Fruit fly (Drosophila melanogaster): ENCODE results near the gene dnk.

The dnk gene

DNA sequence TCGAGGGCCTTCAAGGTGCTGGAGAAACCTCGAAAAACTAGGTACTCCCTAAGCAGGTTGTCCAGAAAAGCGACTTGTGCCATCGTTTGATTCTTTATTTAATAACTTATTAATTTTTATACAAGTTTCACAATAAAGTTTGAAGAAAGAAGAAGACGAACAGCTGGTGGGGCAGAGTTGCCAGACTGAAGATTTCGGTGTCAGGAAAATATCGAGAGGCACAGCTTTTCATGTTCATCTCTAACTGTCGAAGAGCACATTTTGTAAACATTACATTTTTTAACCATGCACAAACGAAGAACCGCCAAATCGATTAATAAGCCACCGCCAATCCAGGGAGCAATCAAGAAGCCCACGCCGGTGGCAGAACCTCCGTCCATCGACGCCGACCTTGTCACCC, 43.1 kb downstream of the dnk start, which contains the start of the genes CG6005 and CG14286 (continued):
- TF ChIP-seq twi (tag; optimal IDR thresholded peaks at IDR 0.05) (peak; percentile 25), Hey (tag; optimal IDR thresholded peaks at IDR 0.05) (no peak), gfzf (GFP tag; optimal IDR thresholded peaks at IDR 0.05) (peak; percentile 23), mirr (GFP tag; optimal IDR thresholded peaks at IDR 0.05) (no peak), Six4 (GFP tag; optimal IDR thresholded peaks at IDR 0.05) (no peak), CG11695 (GFP tag; IDR thresholded peaks at IDR 0.05) (no peak), mld (GFP tag; IDR thresholded peaks at IDR 0.05; ENCODE audit: partially characterized antibody) (peak; percentile 53; the same call in 1 of the 3 replicates), sd (tag; optimal IDR thresholded peaks at IDR 0.05) (no peak), CG13894 (tag; optimal IDR thresholded peaks at IDR 0.05) (no peak), CG17802 (tag; optimal IDR thresholded peaks at IDR 0.05) (no peak), Neu2 (GFP tag; optimal IDR thresholded peaks at IDR 0.05; ENCODE audit: borderline replicate concordance) (no peak), ap (GFP tag; IDR thresholded peaks at IDR 0.05) (0 out of 2 replicates have a peak, but pooled peaks have one; percentile 6), nom (GFP tag; optimal IDR thresholded peaks at IDR 0.05) (no peak), hb (GFP tag; IDR thresholded peaks at IDR 0.05; ENCODE audit: partially characterized antibody) (peak; percentile 52; the same call in 2 of the 3 replicates), HLH3B (GFP tag; IDR thresholded peaks at IDR 0.05) (peak; percentile 37; the same call in 1 of the 2 replicates), CG32772 (GFP tag; IDR thresholded peaks at IDR 0.05) (peak; percentile 51), CG11504 (tag; optimal IDR thresholded peaks at IDR 0.05) (peak; percentile 46), gro (GFP tag; optimal IDR thresholded peaks at IDR 0.05) (peak; percentile 69), ttk (GFP tag; IDR thresholded peaks at IDR 0.05) (peak; percentile 73), ac (GFP tag; optimal IDR thresholded peaks at IDR 0.05) (no peak), Atf-2 (GFP tag; optimal IDR thresholded peaks at IDR 0.05) (peak; percentile 49), row (GFP tag; IDR thresholded peaks at IDR 0.05) (peak; percentile 53; the same call in 2 of the 3 replicates), grn (GFP tag; optimal IDR thresholded peaks at IDR 0.05) (no peak), Sry-β (GFP tag; optimal IDR thresholded peaks at IDR 0.05) (no peak), Scr (GFP tag; IDR thresholded peaks at IDR 0.05; ENCODE audit: partially characterized antibody) (peak; percentile 82), ham (GFP tag; IDR thresholded peaks at IDR 0.05) (no peak), Poxn (GFP tag; IDR thresholded peaks at IDR 0.05) (no peak), disco-r (GFP tag; optimal IDR thresholded peaks at IDR 0.05) (peak; percentile 31), Tbp (GFP tag; optimal IDR thresholded peaks at IDR 0.05) (no peak), nerfin-1 (tag; optimal IDR thresholded peaks at IDR 0.05) (no peak), CG14965 (GFP tag; optimal IDR thresholded peaks at IDR 0.05; ENCODE audit: borderline replicate concordance) (no peak), CG1602 (GFP tag; optimal IDR thresholded peaks at IDR 0.05) (peak; percentile 47), lilli (GFP tag; optimal IDR thresholded peaks at IDR 0.05) (peak; percentile 84), jumu (GFP tag; optimal IDR thresholded peaks at IDR 0.05) (peak; percentile 51), CG3163 (GFP tag; optimal IDR thresholded peaks at IDR 0.05) (peak; percentile 36), btn (GFP tag; optimal IDR thresholded peaks at IDR 0.05) (no peak), nau (GFP tag; optimal IDR thresholded peaks at IDR 0.05) (no peak), CG14667 (GFP tag; IDR thresholded peaks at IDR 0.05) (peak; percentile 53), vfl (GFP tag; optimal IDR thresholded peaks at IDR 0.05) (peak; percentile 27), Vsx1 (GFP tag; optimal IDR thresholded peaks at IDR 0.05) (no peak), CG9932 (GFP tag; IDR thresholded peaks at IDR 0.05) (peak; percentile 93), CG15514 (GFP tag; optimal IDR thresholded peaks at IDR 0.05) (peak; percentile 52), CG33213 (GFP tag; optimal IDR thresholded peaks at IDR 0.05) (no peak), CG6689 (GFP tag; IDR thresholded peaks at IDR 0.05) (peak; percentile 32; the same call in 1 of the 2 replicates), Hr39 (optimal IDR thresholded peaks at IDR 0.05) (no peak), CG31365 (tag; optimal IDR thresholded peaks at IDR 0.05) (no peak), ci (GFP tag; IDR thresholded peaks at IDR 0.05) (peak; percentile 87), crc (GFP tag; optimal IDR thresholded peaks at IDR 0.05) (no peak), CG34224 (GFP tag; IDR thresholded peaks at IDR 0.05; ENCODE audit: partially characterized antibody) (peak; percentile 82), onecut (GFP tag; IDR thresholded peaks at IDR 0.05) (peak; percentile 47), Nf-YA (GFP tag; IDR thresholded peaks at IDR 0.05) (peak; percentile 45; the same call in 1 of the 2 replicates)

Data from whole organism, embryonic.